Fruit fly (Drosophila melanogaster) whole organism, embryonic: ENCODE measurements around the gene CG34278.
A peak's percentile ranks its signal among the peaks of the same experiment; 100 is the strongest.

Experiments
- CG13775 ChIP-seq: fragments of 200-800 bp; sonication (Bioruptor generic); optimal IDR thresholded peaks from 3 replicates; lab custom pipeline; 2017; ENCODE audit warnings: missing biosample characterization, mild to moderate bottlenecking, missing genetic modification characterization
- CG16813 ChIP-seq: fragments of 200-800 bp; sonication (Bioruptor generic); IDR thresholded peaks from 3 replicates; pipeline ENCODE4 v1.3.6; 2022; ENCODE audit warnings: missing biosample characterization, missing genetic modification characterization; ENCODE audit not compliant: partially characterized antibody
- CG17359 ChIP-seq: fragments of 200-800 bp; sonication (Bioruptor generic); optimal IDR thresholded peaks from 3 replicates; lab custom pipeline; 2018; ENCODE audit warnings: missing biosample characterization, mild to moderate bottlenecking, missing genetic modification characterization, moderate library complexity
- CG18262 ChIP-seq: fragments of 200-800 bp; optimal IDR thresholded peaks from 3 replicates; lab custom pipeline; 2019; ENCODE audit warnings: missing biosample characterization, mild to moderate bottlenecking, missing genetic modification characterization, moderate library complexity
- CG31224 ChIP-seq: fragments of 200-800 bp; sonication (Bioruptor generic); IDR thresholded peaks from 2 replicates; pipeline ENCODE4 v1.3.6; 2022; ENCODE audit warnings: missing biosample characterization, missing genetic modification characterization
- CG4328 ChIP-seq: fragments of 200-800 bp; sonication (Bioruptor generic); optimal IDR thresholded peaks from 3 replicates; lab custom pipeline; 2017; ENCODE audit warnings: missing biosample characterization, missing genetic modification reagents, missing genetic modification characterization
- CG4424 ChIP-seq: fragments of 200-800 bp; sonication (Bioruptor generic); optimal IDR thresholded peaks from 3 replicates; lab custom pipeline; 2016; ENCODE audit warnings: missing biosample characterization, missing genetic modification characterization
- CG6791 ChIP-seq: fragments of 200-800 bp; sonication (Bioruptor generic); IDR thresholded peaks from 3 replicates; pipeline ENCODE4 v1.3.6; 2022; ENCODE audit warnings: missing biosample characterization, missing genetic modification characterization; ENCODE audit not compliant: partially characterized antibody
- CG7745 ChIP-seq: fragments of 200-800 bp; sonication (Bioruptor generic); optimal IDR thresholded peaks from 2 replicates; lab custom pipeline; 2018; ENCODE audit warnings: missing biosample characterization, mild to moderate bottlenecking, missing genetic modification characterization, moderate library complexity
- CG7786 ChIP-seq: fragments of 200-800 bp; sonication (Bioruptor generic); optimal IDR thresholded peaks from 2 replicates; lab custom pipeline; 2016; ENCODE audit warnings: missing biosample characterization, missing genetic modification characterization
- CG7839 ChIP-seq: fragments of 200-800 bp; sonication (Bioruptor generic); optimal IDR thresholded peaks from 3 replicates; lab custom pipeline; 2018; ENCODE audit warnings: missing biosample characterization, mild to moderate bottlenecking, missing genetic modification characterization, moderate library complexity
- CG9727 ChIP-seq: fragments of 200-800 bp; sonication (Bioruptor generic); optimal IDR thresholded peaks from 3 replicates; lab custom pipeline; 2017; ENCODE audit warnings: missing biosample characterization, mild to moderate bottlenecking, missing genetic modification characterization
- CoRest ChIP-seq: fragments of 200-800 bp; sonication (Bioruptor generic); optimal IDR thresholded peaks from 3 replicates; lab custom pipeline; 2018; ENCODE audit warnings: missing biosample characterization, mild to moderate bottlenecking, missing genetic modification characterization, moderate library complexity
- H15 ChIP-seq: fragments of 200-800 bp; sonication (Bioruptor generic); IDR thresholded peaks from 3 replicates; pipeline ENCODE4 v1.3.6; 2022; ENCODE audit warnings: missing biosample characterization, missing genetic modification characterization
- HmgD ChIP-seq: fragments of 200-800 bp; sonication (Bioruptor generic); optimal IDR thresholded peaks from 3 replicates; lab custom pipeline; 2016; ENCODE audit warnings: missing biosample characterization, missing genetic modification characterization
- Hr39 ChIP-seq: fragments of >200 bp; optimal IDR thresholded peaks from 2 replicates; lab custom pipeline; 2017
- Hr51 ChIP-seq, 2 experiments: fragments of 200-800 bp; sonication (Bioruptor generic); optimal IDR thresholded peaks; 2 replicates in 1 of 2; 3 replicates in 1 of 2; lab custom pipeline; 2016 to 2018; ENCODE audit warnings: missing biosample characterization in 2 of 2, missing genetic modification characterization in 2 of 2, mild to moderate bottlenecking in 1 of 2, moderate library complexity in 1 of 2
- Hr78 ChIP-seq, 2 experiments: fragments of 200-800 bp in 1 of 2; fragments of >200 bp in 1 of 2; sonication (Bioruptor generic) in 1 of 2; optimal IDR thresholded peaks; 2 replicates each; lab custom pipeline; 2017 to 2019; ENCODE audit warnings: missing biosample characterization in 2 of 2, missing genetic modification characterization in 2 of 2, mild to moderate bottlenecking in 1 of 2, moderate library complexity in 1 of 2
- Jarid2 ChIP-seq: fragments of 200-800 bp; sonication (Bioruptor generic); optimal IDR thresholded peaks from 3 replicates; lab custom pipeline; 2017; ENCODE audit warnings: mild to moderate bottlenecking, missing biosample characterization, missing genetic modification reagents, missing genetic modification characterization
- MTF-1 ChIP-seq: fragments of 200-800 bp; sonication (Bioruptor generic); optimal IDR thresholded peaks from 2 replicates; lab custom pipeline; 2018; ENCODE audit warnings: missing biosample characterization, mild to moderate bottlenecking, missing genetic modification characterization, borderline replicate concordance
- Oaz ChIP-seq: fragments of 200-800 bp; sonication (Bioruptor generic); IDR thresholded peaks from 2 replicates; pipeline ENCODE4 v1.3.6; 2022; ENCODE audit warnings: missing biosample characterization, missing genetic modification characterization
- Optix ChIP-seq: fragments of 200-800 bp; sonication (Bioruptor generic); IDR thresholded peaks from 3 replicates; pipeline ENCODE4 v1.3.6; 2022; ENCODE audit warnings: missing biosample characterization, missing genetic modification characterization
- Rx ChIP-seq: fragments of 200-800 bp; sonication (Bioruptor generic); IDR thresholded peaks from 2 replicates; pipeline ENCODE4 v1.3.6; 2022; ENCODE audit warnings: missing biosample characterization, missing genetic modification characterization
- Scr ChIP-seq: fragments of 200-800 bp; sonication (Bioruptor generic); IDR thresholded peaks from 2 replicates; pipeline ENCODE4 v1.3.6; 2022; ENCODE audit warnings: missing biosample characterization, missing genetic modification characterization; ENCODE audit not compliant: partially characterized antibody
- TFAM ChIP-seq: fragments of 200-800 bp; sonication (Bioruptor generic); optimal IDR thresholded peaks from 2 replicates; lab custom pipeline; 2017; ENCODE audit warnings: missing biosample characterization, missing genetic modification characterization, inconsistent platforms
- Vsx1 ChIP-seq: fragments of 200-800 bp; sonication (Bioruptor generic); optimal IDR thresholded peaks from 2 replicates; lab custom pipeline; 2017; ENCODE audit warnings: missing biosample characterization, mild to moderate bottlenecking, missing genetic modification characterization, missing genetic modification reagents
- Xrp1 ChIP-seq: fragments of 200-800 bp; sonication (Bioruptor generic); IDR thresholded peaks from 2 replicates; pipeline ENCODE4 v1.3.6; 2022; ENCODE audit warnings: missing biosample characterization, missing genetic modification characterization
- az2 ChIP-seq: fragments of 200-800 bp; sonication (Bioruptor generic); optimal IDR thresholded peaks from 3 replicates; lab custom pipeline; 2016; ENCODE audit warnings: missing biosample characterization, missing genetic modification characterization
- crol ChIP-seq: fragments of 200-800 bp; sonication (Bioruptor generic); IDR thresholded peaks from 2 replicates; pipeline ENCODE4 v1.3.6; 2022; ENCODE audit warnings: missing biosample characterization, missing genetic modification characterization
- dimm ChIP-seq: fragments of 200-800 bp; sonication (Bioruptor generic); IDR thresholded peaks from 2 replicates; pipeline ENCODE4 v1.3.6; 2022; ENCODE audit warnings: missing biosample characterization, missing genetic modification characterization
- emc ChIP-seq: fragments of 200-800 bp; sonication (Bioruptor generic); optimal IDR thresholded peaks from 2 replicates; lab custom pipeline; 2016; ENCODE audit warnings: missing biosample characterization, missing genetic modification characterization
- gcm ChIP-seq: fragments of 200-800 bp; sonication (Bioruptor generic); optimal IDR thresholded peaks from 2 replicates; lab custom pipeline; 2019; ENCODE audit warnings: missing biosample characterization, mild to moderate bottlenecking, missing genetic modification characterization, moderate library complexity
- gfzf ChIP-seq: fragments of 200-800 bp; sonication (Bioruptor generic); optimal IDR thresholded peaks from 2 replicates; lab custom pipeline; 2016; ENCODE audit warnings: missing biosample characterization, mild to moderate bottlenecking, missing genetic modification characterization, moderate library complexity
- hb ChIP-seq: fragments of 200-800 bp; sonication (Bioruptor generic); IDR thresholded peaks from 3 replicates; pipeline ENCODE4 v1.3.6; 2022; ENCODE audit warnings: missing biosample characterization, missing genetic modification characterization; ENCODE audit not compliant: partially characterized antibody
- knrl ChIP-seq: fragments of 200-800 bp; sonication (Bioruptor generic); IDR thresholded peaks from 3 replicates; pipeline ENCODE4 v1.3.6; 2022; ENCODE audit warnings: missing biosample characterization, missing genetic modification characterization; ENCODE audit not compliant: partially characterized antibody
- oc ChIP-seq: fragments of 200-800 bp; sonication (Bioruptor generic); optimal IDR thresholded peaks from 2 replicates; lab custom pipeline; 2018; ENCODE audit warnings: missing biosample characterization, mild to moderate bottlenecking, missing genetic modification characterization, moderate library complexity
- otp ChIP-seq: fragments of 200-800 bp; sonication (Bioruptor generic); IDR thresholded peaks from 3 replicates; pipeline ENCODE4, ENCODE4 v1.3.6; 2022; ENCODE audit warnings: missing biosample characterization, missing genetic modification characterization
- pum ChIP-seq: fragments of 200-800 bp; sonication (Bioruptor generic); optimal IDR thresholded peaks from 2 replicates; lab custom pipeline; 2016; ENCODE audit warnings: missing biosample characterization, missing genetic modification characterization
- ro ChIP-seq: fragments of 200-800 bp; sonication (Bioruptor generic); IDR thresholded peaks from 2 replicates; pipeline ENCODE4 v1.3.6; 2022; ENCODE audit warnings: missing biosample characterization, missing genetic modification characterization
- row ChIP-seq: fragments of 200-800 bp; sonication (Bioruptor generic); IDR thresholded peaks from 3 replicates; pipeline ENCODE4 v1.3.6; 2022; ENCODE audit warnings: missing biosample characterization, missing genetic modification characterization
- schlank ChIP-seq: fragments of 200-800 bp; sonication (Bioruptor generic); optimal IDR thresholded peaks from 2 replicates; lab custom pipeline; 2018; ENCODE audit warnings: missing biosample characterization, mild to moderate bottlenecking, missing genetic modification characterization
- scrt ChIP-seq: fragments of 200-800 bp; sonication (Bioruptor generic); optimal IDR thresholded peaks from 2 replicates; lab custom pipeline; 2018; ENCODE audit warnings: missing biosample characterization, mild to moderate bottlenecking, missing genetic modification characterization, moderate library complexity
- sd ChIP-seq: fragments of 200-800 bp; sonication (Bioruptor generic); optimal IDR thresholded peaks from 3 replicates; lab custom pipeline; 2018; ENCODE audit warnings: missing biosample characterization, mild to moderate bottlenecking, missing genetic modification characterization, moderate library complexity
- slbo ChIP-seq: fragments of 200-800 bp; sonication (Bioruptor generic); IDR thresholded peaks from 2 replicates; pipeline ENCODE4 v1.3.6; 2022; ENCODE audit warnings: missing biosample characterization, missing genetic modification characterization
- so ChIP-seq: fragments of 200-800 bp; sonication (Bioruptor generic); IDR thresholded peaks from 3 replicates; pipeline ENCODE4 v1.3.6; 2022; ENCODE audit warnings: missing biosample characterization, missing genetic modification characterization
- tap ChIP-seq: fragments of 200-800 bp; optimal IDR thresholded peaks from 3 replicates; lab custom pipeline; 2019; ENCODE audit warnings: missing biosample characterization, mild to moderate bottlenecking, missing genetic modification characterization, moderate library complexity
- tup ChIP-seq: fragments of 200-800 bp; sonication (Bioruptor generic); optimal IDR thresholded peaks from 2 replicates; lab custom pipeline; 2016; ENCODE audit warnings: missing biosample characterization, mild to moderate bottlenecking, missing genetic modification characterization, moderate library complexity
- unc-4 ChIP-seq: fragments of 200-800 bp; sonication (Bioruptor generic); IDR thresholded peaks from 2 replicates; pipeline ENCODE4 v1.3.6; 2022; ENCODE audit warnings: missing biosample characterization, missing genetic modification characterization; ENCODE audit not compliant: partially characterized antibody
- zfh1 ChIP-seq: fragments of 200-800 bp; sonication (Bioruptor generic); IDR thresholded peaks from 3 replicates; pipeline ENCODE4 v1.3.6; 2022; ENCODE audit warnings: missing biosample characterization, missing genetic modification characterization

Gene CG34278

dm6 chr3R:17072526-17073114 is 47.6 kb upstream of the CG34278 start, which contains the start of the genes Ns1 and mRpS11 (continued):
- TF ChIP-seq slbo (GFP tag; lab: Robert Waterston, UW) = peak; percentile 58
- no peak for TF ChIP-seq dimm (GFP tag; lab: Robert Waterston, UW)
- peak; percentile 52; the same call in 2 of the 3 replicates for TF ChIP-seq CG6791 (GFP tag; lab: Robert Waterston, UW)
- no peak for TF ChIP-seq oc (tag; lab: Kevin White, UChicago)
- peak; percentile 95 for TF ChIP-seq scrt
- no peak for TF ChIP-seq HmgD (GFP tag; lab: Kevin White, UChicago)
- TF ChIP-seq Hr39 (lab: Kevin White, UChicago) = no peak
- TF ChIP-seq emc (GFP tag; lab: Kevin White, UChicago) = no peak
- TF ChIP-seq Jarid2 = no peak
- no peak for TF ChIP-seq Oaz (GFP tag; lab: Robert Waterston, UW)
- TF ChIP-seq unc-4 (GFP tag; lab: Robert Waterston, UW) = no peak
- no peak for TF ChIP-seq Rx
- TF ChIP-seq CG4424 (GFP tag; lab: Kevin White, UChicago) = peak; percentile 37
- TF ChIP-seq CG7745 (tag; lab: Kevin White, UChicago) = no peak
- 0 out of 3 replicates have a peak, but pooled peaks have one; percentile 22 for TF ChIP-seq zfh1 (GFP tag; lab: Robert Waterston, UW)
- peak; percentile 30; the same call in 1 of the 3 replicates for TF ChIP-seq knrl (GFP tag; lab: Robert Waterston, UW)
- peak; percentile 7 for TF ChIP-seq CG13775 (GFP tag; lab: Kevin White, UChicago)
- peak; percentile 13 for TF ChIP-seq CG18262 (tag; lab: Kevin White, UChicago)
- no peak for TF ChIP-seq gcm (GFP tag; lab: Kevin White, UChicago)
- TF ChIP-seq pum (GFP tag; lab: Kevin White, UChicago) = peak; percentile 23
- no peak for TF ChIP-seq H15
- TF ChIP-seq schlank (tag; lab: Kevin White, UChicago) = no peak
- peak; percentile 4 for TF ChIP-seq CG4328 (GFP tag; lab: Kevin White, UChicago)
- TF ChIP-seq tap (tag; lab: Kevin White, UChicago) = no peak
- peak; percentile 36; the same call in 2 of the 3 replicates for TF ChIP-seq row
- TF ChIP-seq gfzf (GFP tag; lab: Kevin White, UChicago) = peak; percentile 20
- TF ChIP-seq tup (GFP tag; lab: Kevin White, UChicago) = no peak
- no peak for TF ChIP-seq TFAM (GFP tag; lab: Kevin White, UChicago)
- TF ChIP-seq Hr78 (GFP tag; optimal IDR thresholded peaks at IDR 0.05; lab: Kevin White, UChicago) = no peak
- no peak for TF ChIP-seq hb (GFP tag; lab: Robert Waterston, UW)
- TF ChIP-seq crol (GFP tag; lab: Robert Waterston, UW) = no peak
- TF ChIP-seq Xrp1 (GFP tag; lab: Robert Waterston, UW) = peak; percentile 25; the same call in 1 of the 2 replicates
- no peak for TF ChIP-seq CG9727 (GFP tag; lab: Kevin White, UChicago)
- TF ChIP-seq Scr (GFP tag; lab: Robert Waterston, UW) = peak; percentile 49
- no peak for TF ChIP-seq Hr51 (GFP tag; optimal IDR thresholded peaks at IDR 0.05; lab: Kevin White, UChicago)
- TF ChIP-seq CG7786 (GFP tag; lab: Kevin White, UChicago) = peak; percentile 55
- TF ChIP-seq Vsx1 (GFP tag; lab: Kevin White, UChicago) = no peak
- TF ChIP-seq CG31224 (GFP tag; lab: Robert Waterston, UW) = no peak
- no peak for TF ChIP-seq CG7839
- no peak for TF ChIP-seq az2 (GFP tag; lab: Kevin White, UChicago)
- TF ChIP-seq MTF-1 = no peak
- TF ChIP-seq CG16813 (GFP tag; lab: Robert Waterston, UW) = 0 out of 3 replicates have a peak, but pooled peaks have one; percentile 13
- TF ChIP-seq sd (tag; lab: Kevin White, UChicago) = peak; percentile 60
- no peak for TF ChIP-seq so (GFP tag; lab: Robert Waterston, UW)
- TF ChIP-seq otp = peak; percentile 15; the same call in 1 of the 3 replicates
- TF ChIP-seq ro = no peak
- no peak for TF ChIP-seq Optix (GFP tag; lab: Robert Waterston, UW)
- TF ChIP-seq CoRest (tag; lab: Kevin White, UChicago) = no peak
- TF ChIP-seq CG17359 (tag; lab: Kevin White, UChicago) = peak; percentile 2
